Fruit fly (Drosophila melanogaster) whole organism, wandering third instar larva: Measurements from ENCODE around the gene CG10098.

Source experiments
- Abd-B ChIP-seq: fragments of >200 bp; optimal IDR thresholded peaks from 2 replicates; lab custom pipeline; 2017; ENCODE audit warnings: missing biosample characterization, missing genetic modification characterization
- CG32264 ChIP-seq: fragments of 200-800 bp; sonication (Bioruptor generic); optimal IDR thresholded peaks from 2 replicates; lab custom pipeline; 2016; ENCODE audit warnings: missing biosample characterization, missing genetic modification characterization
- CG9705 ChIP-seq: fragments of 200-800 bp; sonication (Bioruptor generic); optimal IDR thresholded peaks from 2 replicates; lab custom pipeline; 2018; ENCODE audit warnings: missing biosample characterization, mild to moderate bottlenecking, missing genetic modification characterization
- CrebA ChIP-seq: fragments of 200-800 bp; sonication (Bioruptor generic); optimal IDR thresholded peaks from 2 replicates; lab custom pipeline; 2016; ENCODE audit warnings: missing biosample characterization, mild to moderate bottlenecking, missing genetic modification characterization, borderline replicate concordance
- Dfd ChIP-seq: fragments of >200 bp; optimal IDR thresholded peaks from 2 replicates; lab custom pipeline; 2017; ENCODE audit warnings: missing biosample characterization, missing genetic modification characterization
- Dif ChIP-seq: fragments of 200-275, 200-300 bp; sonication (Bioruptor generic); optimal IDR thresholded peaks from 2 replicates; lab custom pipeline; 2018; ENCODE audit warnings: missing biosample characterization, missing genetic modification characterization; ENCODE audit not compliant: partially characterized antibody
- GATAd ChIP-seq: sonication (Bioruptor generic); optimal IDR thresholded peaks from 2 replicates; lab custom pipeline; 2016; ENCODE audit warnings: missing biosample characterization, missing genetic modification characterization
- HLH106 ChIP-seq: fragments of 200-800 bp; optimal IDR thresholded peaks from 3 replicates; lab custom pipeline; 2019; ENCODE audit warnings: missing biosample characterization, mild to moderate bottlenecking, missing genetic modification characterization, moderate library complexity
- Hnf4 ChIP-seq: fragments of 200-800 bp; sonication (Bioruptor generic); optimal IDR thresholded peaks from 2 replicates; lab custom pipeline; 2016; ENCODE audit warnings: missing biosample characterization, mild to moderate bottlenecking, missing genetic modification characterization
- Hr78 ChIP-seq: fragments of >200 bp; optimal IDR thresholded peaks from 2 replicates; lab custom pipeline; 2017; ENCODE audit warnings: missing biosample characterization, missing genetic modification characterization
- Hr83 ChIP-seq: fragments of 200-300 bp; sonication (Bioruptor generic); optimal IDR thresholded peaks from 2 replicates; lab custom pipeline; 2016; ENCODE audit warnings: missing biosample characterization, mild to moderate bottlenecking, missing genetic modification characterization, moderate library complexity; ENCODE audit not compliant: poor library complexity, severe bottlenecking
- Jra ChIP-seq: sonication (Bioruptor generic); optimal IDR thresholded peaks from 2 replicates; lab custom pipeline; 2016; ENCODE audit warnings: missing biosample characterization, missing genetic modification characterization
- Mio ChIP-seq: sonication (Bioruptor generic); optimal IDR thresholded peaks from 2 replicates; lab custom pipeline; 2016; ENCODE audit warnings: missing biosample characterization, missing genetic modification characterization
- Myc ChIP-seq: fragments of >200 bp; optimal IDR thresholded peaks from 2 replicates; lab custom pipeline; 2017
- N ChIP-seq: fragments of >200 bp; optimal IDR thresholded peaks from 2 replicates; lab custom pipeline; 2018; ENCODE audit warnings: missing biosample characterization, missing external identifiers, missing genetic modification characterization
- OdsH ChIP-seq: fragments of 200-800 bp; sonication (Bioruptor generic); optimal IDR thresholded peaks from 2 replicates; lab custom pipeline; 2016; ENCODE audit warnings: missing biosample characterization, mild to moderate bottlenecking, missing genetic modification characterization
- Rel ChIP-seq, 2 experiments: fragments of 200-800 bp; sonication (Bioruptor generic) in 1 of 2; optimal IDR thresholded peaks; 2 replicates in 1 of 2; 3 replicates in 1 of 2; lab custom pipeline; 2016 to 2019; ENCODE audit warnings: mild to moderate bottlenecking in 2 of 2, missing biosample characterization in 2 of 2, missing genetic modification characterization in 2 of 2, moderate library complexity in 1 of 2
- Sp1 ChIP-seq: fragments of 200-800 bp; sonication (Bioruptor generic); optimal IDR thresholded peaks from 3 replicates; lab custom pipeline; 2019; ENCODE audit warnings: missing biosample characterization, mild to moderate bottlenecking, missing genetic modification characterization, moderate library complexity
- Vsx2 ChIP-seq: fragments of 200-300, 225-300 bp; sonication (Bioruptor generic); optimal IDR thresholded peaks from 2 replicates; lab custom pipeline; 2018; ENCODE audit warnings: missing biosample characterization, missing genetic modification characterization; ENCODE audit not compliant: partially characterized antibody
- br ChIP-seq: fragments of 200-800 bp; sonication (Bioruptor generic); optimal IDR thresholded peaks from 2 replicates; lab custom pipeline; 2016; ENCODE audit warnings: missing biosample characterization, missing genetic modification characterization
- brk ChIP-seq: fragments of 200-800 bp; sonication (Bioruptor generic); optimal IDR thresholded peaks from 2 replicates; lab custom pipeline; 2016; ENCODE audit warnings: missing biosample characterization, mild to moderate bottlenecking, missing genetic modification characterization
- dl ChIP-seq, 2 experiments: fragments of 175-275, 200-275 bp in 1 of 2; fragments of 200-275 bp in 1 of 2; sonication (Bioruptor generic); optimal IDR thresholded peaks; lab custom pipeline; 2018; ENCODE audit warnings: mild to moderate bottlenecking in 2 of 2, missing biosample characterization in 2 of 2, missing genetic modification characterization in 2 of 2, moderate library complexity in 2 of 2; ENCODE audit not compliant: partially characterized antibody in 2 of 2, insufficient read depth in 1 of 2
- dmrt93B ChIP-seq: fragments of 200-800 bp; sonication (Bioruptor generic); optimal IDR thresholded peaks from 2 replicates; lab custom pipeline; 2018; ENCODE audit warnings: missing biosample characterization, mild to moderate bottlenecking, missing genetic modification characterization
- dsf ChIP-seq: sonication (Bioruptor generic); optimal IDR thresholded peaks from 2 replicates; lab custom pipeline; 2016; ENCODE audit warnings: missing biosample characterization, missing genetic modification characterization, borderline replicate concordance
- ey ChIP-seq: fragments of 200-800 bp; sonication (Bioruptor generic); optimal IDR thresholded peaks from 2 replicates; lab custom pipeline; 2016; ENCODE audit warnings: missing biosample characterization, missing genetic modification characterization
- foxo ChIP-seq, 2 experiments: fragments of 200-800 bp; sonication (Bioruptor generic); optimal IDR thresholded peaks; 2 replicates in 1 of 2; 3 replicates in 1 of 2; lab custom pipeline; 2016 to 2017; ENCODE audit warnings: missing biosample characterization in 2 of 2, missing genetic modification characterization in 2 of 2
- fru ChIP-seq: fragments of 200-800 bp; sonication (Bioruptor generic); optimal IDR thresholded peaks from 3 replicates; lab custom pipeline; 2016; ENCODE audit warnings: missing biosample characterization, mild to moderate bottlenecking, missing genetic modification characterization
- h ChIP-seq: fragments of 200-800 bp; sonication (Bioruptor generic); optimal IDR thresholded peaks from 3 replicates; lab custom pipeline; 2016; ENCODE audit warnings: missing biosample characterization, mild to moderate bottlenecking, missing genetic modification characterization
- jim ChIP-seq: fragments of 175-275, 200-325 bp; sonication (Bioruptor generic); optimal IDR thresholded peaks from 2 replicates; lab custom pipeline; 2016; ENCODE audit warnings: missing biosample characterization, mild to moderate bottlenecking, missing genetic modification characterization
- lola ChIP-seq: fragments of >200 bp; optimal IDR thresholded peaks from 2 replicates; lab custom pipeline; 2017; ENCODE audit warnings: missing biosample characterization, missing genetic modification characterization
- pan ChIP-seq: fragments of >200 bp; optimal IDR thresholded peaks from 2 replicates; lab custom pipeline; 2017
- psq ChIP-seq: fragments of 200-800 bp; sonication (Bioruptor generic); optimal IDR thresholded peaks from 3 replicates; lab custom pipeline; 2017; ENCODE audit warnings: missing biosample characterization, mild to moderate bottlenecking, missing genetic modification characterization, moderate library complexity
- rgr ChIP-seq: fragments of 200-800 bp; sonication (Bioruptor generic); optimal IDR thresholded peaks from 3 replicates; lab custom pipeline; 2016; ENCODE audit warnings: missing biosample characterization, mild to moderate bottlenecking, missing genetic modification characterization
- sage ChIP-seq: fragments of 200-800 bp; sonication (Bioruptor generic); optimal IDR thresholded peaks from 2 replicates; lab custom pipeline; 2016; ENCODE audit warnings: missing biosample characterization, mild to moderate bottlenecking, missing genetic modification characterization
- sv ChIP-seq: fragments of 200-800 bp; sonication (Bioruptor generic); optimal IDR thresholded peaks from 3 replicates; lab custom pipeline; 2016; ENCODE audit warnings: missing biosample characterization, missing genetic modification characterization
- tai ChIP-seq: sonication (Bioruptor generic); optimal IDR thresholded peaks from 2 replicates; lab custom pipeline; 2016; ENCODE audit warnings: missing biosample characterization, missing genetic modification characterization
- usp ChIP-seq: fragments of >200 bp; optimal IDR thresholded peaks from 2 replicates; lab custom pipeline; 2017; ENCODE audit warnings: missing biosample characterization, missing genetic modification characterization
- woc ChIP-seq: sonication (Bioruptor generic); optimal IDR thresholded peaks from 2 replicates; lab custom pipeline; 2016; ENCODE audit warnings: missing biosample characterization, mild to moderate bottlenecking, missing genetic modification characterization

The CG10098 gene

dm6 chr3R:7124109-7124639 lies at the start of gene CG10098, which contains the start of gene Alh:
Gene CG10098 (plus strand): TSS chr3R:7124548.
Gene Alh (minus strand): TSS chr3R:7124185.
- TF ChIP-seq HLH106 (tag; lab: Kevin White, UChicago) (peak; percentile 90), brk (GFP tag; lab: Kevin White, UChicago) (peak; percentile 81), dmrt93B (GFP tag; lab: Kevin White, UChicago) (peak; percentile 79), CG9705 (GFP tag; lab: Kevin White, UChicago) (peak; percentile 79), Abd-B (GFP tag; lab: Kevin White, UChicago) (no peak), Dif (GFP tag; lab: Kevin White, UChicago) (no peak), jim (peak; percentile 91), Hnf4 (peak; percentile 89), Myc (lab: Kevin White, UChicago) (peak; percentile 1), N (GFP tag; lab: Kevin White, UChicago) (no peak), sv (GFP tag; lab: Kevin White, UChicago) (peak; percentile 84), psq (GFP tag; lab: Kevin White, UChicago) (peak; percentile 77), CG32264 (GFP tag; lab: Kevin White, UChicago) (no peak), foxo (GFP tag; optimal IDR thresholded peaks at IDR 0.05; lab: Kevin White, UChicago) (peak in 1 of 2 experiments; percentile 92), dl (GFP tag; optimal IDR thresholded peaks at IDR 0.05; lab: Kevin White, UChicago; ENCODE audit: insufficient read depth in 1 of 2, partially characterized antibody in 2 of 2) (no peak), lola (no peak), Vsx2 (GFP tag; lab: Kevin White, UChicago) (no peak), tai (GFP tag; lab: Kevin White, UChicago) (peak; percentile 94), Hr78 (GFP tag; lab: Kevin White, UChicago) (no peak), Mio (GFP tag; lab: Kevin White, UChicago) (peak; percentile 21), fru (peak; percentile 84), Dfd (no peak), GATAd (GFP tag; lab: Kevin White, UChicago) (peak; percentile 81), usp (GFP tag; lab: Kevin White, UChicago) (no peak), ey (GFP tag; lab: Kevin White, UChicago) (peak; percentile 89), Sp1 (GFP tag; lab: Kevin White, UChicago) (peak; percentile 81), dsf (GFP tag; lab: Kevin White, UChicago) (peak; percentile 91), woc (GFP tag; lab: Kevin White, UChicago) (peak; percentile 84), h (peak; percentile 86), Rel (GFP tag; optimal IDR thresholded peaks at IDR 0.05; lab: Kevin White, UChicago) (no peak), Rel (tag; optimal IDR thresholded peaks at IDR 0.05; lab: Kevin White, UChicago) (peak; percentile 21), pan (lab: Kevin White, UChicago) (no peak), CrebA (GFP tag; lab: Kevin White, UChicago) (no peak), sage (GFP tag; lab: Kevin White, UChicago) (peak; percentile 43), Hr83 (peak; percentile 96), rgr (GFP tag; lab: Kevin White, UChicago) (peak; percentile 84), br (GFP tag; lab: Kevin White, UChicago) (peak; percentile 76), Jra (GFP tag; lab: Kevin White, UChicago) (peak; percentile 88), OdsH (peak; percentile 76)

dm6 chr3R:7075115-7075425 lies 49.3 kb upstream of the CG10098 start:
- TF ChIP-seq OdsH: no peak
- TF ChIP-seq brk (GFP tag; lab: Kevin White, UChicago): no peak
- no peak for TF ChIP-seq psq (GFP tag; lab: Kevin White, UChicago)
- TF ChIP-seq Vsx2 (GFP tag; lab: Kevin White, UChicago): no peak
- no peak for TF ChIP-seq CrebA (GFP tag; lab: Kevin White, UChicago)
- no peak for TF ChIP-seq foxo (GFP tag; optimal IDR thresholded peaks at IDR 0.05; lab: Kevin White, UChicago)
- TF ChIP-seq ey (GFP tag; lab: Kevin White, UChicago): no peak
- TF ChIP-seq pan (lab: Kevin White, UChicago): no peak
- no peak for TF ChIP-seq Jra (GFP tag; lab: Kevin White, UChicago)
- TF ChIP-seq lola: no peak
- TF ChIP-seq CG32264 (GFP tag; lab: Kevin White, UChicago): no peak
- no peak for TF ChIP-seq HLH106 (tag; lab: Kevin White, UChicago)
- no peak for TF ChIP-seq dmrt93B (GFP tag; lab: Kevin White, UChicago)
- TF ChIP-seq Dif (GFP tag; lab: Kevin White, UChicago): no peak
- TF ChIP-seq Myc (lab: Kevin White, UChicago): no peak
- no peak for TF ChIP-seq h
- TF ChIP-seq, all 38 proteins: peak for 0
